Worm (Caenorhabditis elegans) whole organism, L2 larva: ENCODE data around the gene rpa-1.

Experiments
- R02D3.7 ChIP-seq: fragments of 150-350 bp; optimal IDR thresholded peaks from 2 replicates; lab custom pipeline; 2014; ENCODE audit warnings: missing biosample characterization, missing genetic modification characterization
- ZK546.5 ChIP-seq: sonication (generic microtip); optimal IDR thresholded peaks from 2 replicates; lab custom pipeline; 2017; ENCODE audit warnings: missing biosample characterization, missing genetic modification characterization
- alr-1 ChIP-seq: fragments of 150-350 bp; optimal IDR thresholded peaks from 2 replicates; lab custom pipeline; 2014; ENCODE audit warnings: missing biosample characterization, missing genetic modification characterization
- aly-2 ChIP-seq: fragments of 150-350 bp; optimal IDR thresholded peaks from 2 replicates; lab custom pipeline; 2014; ENCODE audit warnings: missing biosample characterization, missing genetic modification characterization
- ceh-82 ChIP-seq: fragments of 150-350 bp; optimal IDR thresholded peaks from 2 replicates; lab custom pipeline; 2014; ENCODE audit warnings: missing biosample characterization, missing genetic modification characterization
- dmd-4 ChIP-seq: sonication (generic microtip); optimal IDR thresholded peaks from 2 replicates; lab custom pipeline; 2017; ENCODE audit warnings: missing biosample characterization, missing genetic modification characterization
- egl-27 ChIP-seq: sonication (generic microtip); optimal IDR thresholded peaks from 3 replicates; lab custom pipeline; 2017; ENCODE audit warnings: missing biosample characterization, missing genetic modification reagents, missing genetic modification characterization
- elt-3 ChIP-seq: sonication (generic microtip); optimal IDR thresholded peaks from 2 replicates; lab custom pipeline; 2017; ENCODE audit warnings: missing biosample characterization, missing genetic modification characterization
- fos-1 ChIP-seq: fragments of 150-350 bp; optimal IDR thresholded peaks from 2 replicates; lab custom pipeline; 2014; ENCODE audit warnings: missing biosample characterization, missing genetic modification characterization
- lin-39 ChIP-seq: fragments of 150-350 bp; optimal IDR thresholded peaks from 2 replicates; lab custom pipeline; 2014; ENCODE audit warnings: missing biosample characterization, missing genetic modification reagents, missing genetic modification characterization
- nhr-77 ChIP-seq: fragments of 150-350 bp; optimal IDR thresholded peaks from 2 replicates; lab custom pipeline; 2014; ENCODE audit warnings: missing biosample characterization, missing genetic modification characterization
- unc-62 ChIP-seq: fragments of 150-350 bp; optimal IDR thresholded peaks from 2 replicates; lab custom pipeline; 2014; ENCODE audit warnings: missing biosample characterization, missing genetic modification reagents, missing genetic modification characterization

ce11 chrII:7699009-7699408 lies 34.6 kb downstream of the rpa-1 start, which contains the start of the genes moa-2 and cdk-11.1:
- no peak for TF ChIP-seq elt-3 (tag; lab: Kevin White, UChicago)
- no peak for TF ChIP-seq alr-1 (tag; lab: Kevin White, UChicago)
- no peak for TF ChIP-seq lin-39
- TF ChIP-seq aly-2 (tag; lab: Kevin White, UChicago): no peak
- TF ChIP-seq unc-62 (GFP tag; lab: Kevin White, UChicago): no peak
- TF ChIP-seq ZK546.5 (tag; lab: Kevin White, UChicago): no peak
- TF ChIP-seq ceh-82: no peak
- no peak for TF ChIP-seq R02D3.7
- TF ChIP-seq dmd-4: no peak
- no peak for TF ChIP-seq egl-27 (tag; lab: Kevin White, UChicago)
- TF ChIP-seq nhr-77 (tag; lab: Kevin White, UChicago): no peak
- no peak for TF ChIP-seq fos-1 (tag; lab: Kevin White, UChicago)
